Fruit fly (Drosophila melanogaster): ENCODE measurements around the gene ppk10.

Gene ppk10

DNA sequence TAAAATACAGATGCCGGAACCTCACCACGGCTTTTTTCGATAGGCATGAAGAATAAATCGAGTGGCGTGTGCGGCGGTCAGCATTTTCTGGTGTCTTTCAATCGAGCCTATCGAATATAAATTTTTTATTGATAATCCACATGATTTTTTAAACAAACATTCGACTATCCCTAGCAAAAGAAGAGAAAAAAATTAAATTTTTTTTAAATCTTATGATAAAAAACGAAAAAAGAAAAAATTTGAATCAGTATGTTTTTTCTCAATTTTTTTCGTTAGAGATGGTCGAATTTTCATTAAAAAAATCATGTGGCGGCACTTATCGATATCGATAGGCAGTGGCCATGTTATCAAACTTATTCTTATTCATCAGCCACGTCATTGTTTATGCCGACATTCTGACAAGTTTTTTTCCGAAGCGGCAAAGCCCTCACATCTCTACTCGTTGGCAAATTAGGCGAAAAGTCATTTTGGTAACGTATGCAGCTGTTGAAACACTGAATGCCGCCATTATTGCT is 25.6 kb downstream of the ppk10 start, which contains the start of the genes SmB and KdelR (continued):
- TF ChIP-seq CG9609 (GFP tag; optimal IDR thresholded peaks at IDR 0.05) (no peak), Med (GFP tag) (peak; percentile 83), CG10543 (GFP tag; optimal IDR thresholded peaks at IDR 0.05) (no peak), luna (GFP tag; optimal IDR thresholded peaks at IDR 0.05) (no peak), CG15696 (tag; optimal IDR thresholded peaks at IDR 0.05) (no peak), grau (tag; optimal IDR thresholded peaks at IDR 0.05) (peak; percentile 32), CG8765 (GFP tag; IDR thresholded peaks at IDR 0.05) (no peak), CG15011 (GFP tag; optimal IDR thresholded peaks at IDR 0.05) (no peak), Hsf (GFP tag; optimal IDR thresholded peaks at IDR 0.05) (peak; percentile 17), maf-S (GFP tag; optimal IDR thresholded peaks at IDR 0.05) (no peak), CG17568 (GFP tag; optimal IDR thresholded peaks at IDR 0.05) (no peak), tx (GFP tag; optimal IDR thresholded peaks at IDR 0.05) (no peak), so (GFP tag; IDR thresholded peaks at IDR 0.05) (no peak), CG7556 (GFP tag; optimal IDR thresholded peaks at IDR 0.05) (peak; percentile 30), CG8089 (GFP tag; optimal IDR thresholded peaks at IDR 0.05) (no peak), fu2 (GFP tag; optimal IDR thresholded peaks at IDR 0.05) (no peak), CG1602 (GFP tag; optimal IDR thresholded peaks at IDR 0.05) (no peak), CG11504 (tag; optimal IDR thresholded peaks at IDR 0.05) (no peak), z (GFP tag; IDR thresholded peaks at IDR 0.05) (no peak), Gug (GFP tag; IDR thresholded peaks at IDR 0.05) (no peak), CG10979 (tag; optimal IDR thresholded peaks at IDR 0.05) (no peak), CG6254 (GFP tag; optimal IDR thresholded peaks at IDR 0.05) (no peak), Usf (GFP tag; optimal IDR thresholded peaks at IDR 0.05) (no peak), Aef1 (GFP tag; IDR thresholded peaks at IDR 0.05) (no peak), CG17359 (tag; optimal IDR thresholded peaks at IDR 0.05) (no peak), nmo (GFP tag; optimal IDR thresholded peaks at IDR 0.05) (peak; percentile 41), fd96Cb (tag; optimal IDR thresholded peaks at IDR 0.05) (no peak), kni (GFP tag; optimal IDR thresholded peaks at IDR 0.05) (no peak), CG3065 (GFP tag; optimal IDR thresholded peaks at IDR 0.05) (no peak), inv (GFP tag; IDR thresholded peaks at IDR 0.05; ENCODE audit: partially characterized antibody) (peak; percentile 65; the same call in 1 of the 2 replicates), CG12769 (tag; optimal IDR thresholded peaks at IDR 0.05) (no peak), hb (GFP tag; IDR thresholded peaks at IDR 0.05; ENCODE audit: partially characterized antibody) (peak; percentile 90), insv (GFP tag; optimal IDR thresholded peaks at IDR 0.05) (no peak), CG16863 (GFP tag; optimal IDR thresholded peaks at IDR 0.05) (no peak), sisA (GFP tag; IDR thresholded peaks at IDR 0.05) (no peak), Xbp1 (GFP tag; optimal IDR thresholded peaks at IDR 0.05) (peak; percentile 97), Awh (GFP tag; IDR thresholded peaks at IDR 0.05) (no peak), Asciz (GFP tag; optimal IDR thresholded peaks at IDR 0.05) (no peak), Fer3 (tag; optimal IDR thresholded peaks at IDR 0.05) (no peak), sd (tag; optimal IDR thresholded peaks at IDR 0.05) (no peak), Dfd (GFP tag; optimal IDR thresholded peaks at IDR 0.05) (no peak), CG8924 (tag; optimal IDR thresholded peaks at IDR 0.05) (peak; percentile 69), gt (GFP tag; IDR thresholded peaks at IDR 0.05) (no peak), cg (GFP tag; optimal IDR thresholded peaks at IDR 0.05) (no peak), Deaf1 (tag; optimal IDR thresholded peaks at IDR 0.05) (no peak), pan (optimal IDR thresholded peaks at IDR 0.05) (no peak), pan (GFP tag; optimal IDR thresholded peaks at IDR 0.05 in 1 of 2, IDR thresholded peaks at IDR 0.05 in 1 of 2) (no peak), ems (GFP tag; optimal IDR thresholded peaks at IDR 0.05) (no peak), vfl (GFP tag; optimal IDR thresholded peaks at IDR 0.05) (no peak), Hr51 (GFP tag; optimal IDR thresholded peaks at IDR 0.05) (no peak), CG7839 (tag; optimal IDR thresholded peaks at IDR 0.05) (no peak)

Measured in whole organism, embryonic.